Worm (Caenorhabditis elegans) whole organism, L4/young adult: ENCODE data around the gene Y73C8C.10.

ENCODE experiments used
- W03F9.2 ChIP-seq: fragments of 150-350 bp; optimal IDR thresholded peaks from 2 replicates; lab custom pipeline; 2014; ENCODE audit warnings: missing biosample characterization, missing genetic modification characterization
- him-1 ChIP-seq: sonication (generic microtip); optimal IDR thresholded peaks from 2 replicates; lab custom pipeline; 2016; ENCODE audit warnings: missing genotype, missing genetic modification reagents, missing genetic modification characterization, missing compliant biosample characterization

DNA sequence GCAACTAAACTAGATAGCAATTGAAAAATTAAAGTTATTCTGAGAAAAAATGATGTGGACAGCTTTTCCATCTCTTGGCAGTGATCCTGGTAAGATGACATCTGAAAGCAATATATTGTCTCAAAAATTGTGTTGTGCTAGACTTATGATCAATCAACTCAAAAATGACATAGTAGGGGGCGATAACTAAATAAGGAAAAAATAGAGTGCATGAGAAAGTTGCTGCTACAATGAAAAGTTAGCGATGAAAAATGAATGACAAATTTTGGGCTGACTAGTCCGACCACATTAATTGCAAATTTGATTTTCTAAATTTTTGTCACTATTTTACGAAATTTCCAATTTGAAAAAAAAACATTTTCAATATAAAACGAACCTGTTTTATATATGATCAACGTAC, 13.6 kb upstream of the Y73C8C.10 start, which contains the start of gene srab-9:
- TF ChIP-seq W03F9.2 (tag; lab: Kevin White, UChicago): no peak
- no peak for TF ChIP-seq him-1 (tag; lab: Kevin White, UChicago)
